Worm (Caenorhabditis elegans) whole organism, L2 larva: Measurements from ENCODE around the gene gdh-1.

Experiments used
- ZK546.5 ChIP-seq: sonication (generic microtip); optimal IDR thresholded peaks from 2 replicates; lab custom pipeline; 2017; ENCODE audit warnings: missing biosample characterization, missing genetic modification characterization
- elt-3 ChIP-seq: sonication (generic microtip); optimal IDR thresholded peaks from 2 replicates; lab custom pipeline; 2017; ENCODE audit warnings: missing biosample characterization, missing genetic modification characterization
- lin-13 ChIP-seq: fragments of 150-350 bp; optimal IDR thresholded peaks from 2 replicates; lab custom pipeline; 2014; ENCODE audit warnings: missing biosample characterization, missing genetic modification reagents, missing genetic modification characterization
- nhr-10 ChIP-seq: sonication (generic microtip); optimal IDR thresholded peaks from 2 replicates; lab custom pipeline; 2017; ENCODE audit warnings: missing biosample characterization, missing genetic modification characterization
- nhr-129 ChIP-seq: fragments of 150-350 bp; optimal IDR thresholded peaks from 2 replicates; lab custom pipeline; 2014; ENCODE audit warnings: missing biosample characterization, missing genetic modification characterization
- nhr-77 ChIP-seq: fragments of 150-350 bp; optimal IDR thresholded peaks from 2 replicates; lab custom pipeline; 2014; ENCODE audit warnings: missing biosample characterization, missing genetic modification characterization
- snpc-4 ChIP-seq: fragments of 150-350 bp; optimal IDR thresholded peaks from 2 replicates; lab custom pipeline; 2014; ENCODE audit warnings: missing biosample characterization, missing genetic modification characterization
- zag-1 ChIP-seq: fragments of 150-350 bp; optimal IDR thresholded peaks from 2 replicates; lab custom pipeline; 2014; ENCODE audit warnings: missing biosample characterization, missing genetic modification characterization

ce11 chrIV:11942313-11942712, 10.7 kb upstream of the gdh-1 start, which contains the start of gene ZK829.1:
- TF ChIP-seq zag-1 (tag; lab: Kevin White, UChicago), result no peak
- no peak for TF ChIP-seq nhr-129
- no peak for TF ChIP-seq nhr-77 (tag; lab: Kevin White, UChicago)
- no peak for TF ChIP-seq ZK546.5 (tag; lab: Kevin White, UChicago)
- no peak for TF ChIP-seq lin-13 (GFP tag; lab: Kevin White, UChicago)
- TF ChIP-seq elt-3, result no peak
- no peak for TF ChIP-seq snpc-4
- no peak for TF ChIP-seq nhr-10 (tag; lab: Kevin White, UChicago)
